Fruit fly (Drosophila melanogaster): Measurements from ENCODE around the gene Tengl2.

DNA sequence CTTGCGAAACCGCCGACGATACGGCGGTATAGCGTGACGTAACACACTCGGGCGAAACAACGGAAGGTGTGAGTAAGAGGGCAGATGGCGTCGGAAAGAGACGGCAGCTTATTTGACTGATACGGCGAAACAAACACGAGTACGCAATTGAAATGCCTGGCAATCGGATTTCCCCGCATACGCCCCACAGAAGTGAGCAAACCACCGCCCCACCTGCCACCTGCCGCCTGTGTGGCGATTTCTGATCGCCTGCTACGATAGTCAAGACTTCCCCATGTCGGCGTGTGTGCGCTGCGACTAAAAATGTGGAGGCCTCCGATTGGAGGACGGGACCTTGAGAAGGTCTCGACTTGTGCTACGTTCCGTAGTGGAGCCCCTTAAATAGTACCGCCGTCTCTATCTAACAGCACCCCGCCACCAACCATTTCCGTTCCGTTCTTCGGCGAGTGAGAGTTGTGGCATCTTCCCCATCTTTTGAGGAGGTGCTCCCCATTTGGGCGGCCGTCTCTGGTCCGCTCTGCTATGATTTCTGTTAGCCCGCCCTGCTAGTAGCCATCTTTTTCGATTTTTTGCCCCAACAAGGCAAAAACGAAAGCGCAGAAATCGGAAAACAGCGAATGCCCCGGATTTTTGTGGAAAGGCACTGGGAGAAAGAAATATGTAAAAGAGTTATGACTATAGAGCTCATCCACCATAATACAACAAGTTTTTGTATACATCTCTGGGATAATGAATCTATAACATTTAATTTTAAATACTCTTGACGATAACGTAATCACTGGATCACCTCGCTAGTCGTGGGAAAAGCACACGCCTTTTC is 40.4 kb downstream of the Tengl2 start:
- TF ChIP-seq Dif (GFP tag; optimal IDR thresholded peaks at IDR 0.05; ENCODE audit: partially characterized antibody) = peak; percentile 92
- TF ChIP-seq fru (GFP tag; optimal IDR thresholded peaks at IDR 0.05) = peak; percentile 98
- TF ChIP-seq Sp1 (GFP tag; optimal IDR thresholded peaks at IDR 0.05) = peak; percentile 95
- peak; percentile 3 for TF ChIP-seq Myc (optimal IDR thresholded peaks at IDR 0.05)
- peak; percentile 97 for TF ChIP-seq rgr (GFP tag; optimal IDR thresholded peaks at IDR 0.05)
- no peak for TF ChIP-seq usp (GFP tag; optimal IDR thresholded peaks at IDR 0.05)
- TF ChIP-seq Mio (GFP tag; optimal IDR thresholded peaks at IDR 0.05) = peak; percentile 78
- TF ChIP-seq psq (GFP tag; optimal IDR thresholded peaks at IDR 0.05) = peak; percentile 93

All from whole organism, wandering third instar larva.